Worm (Caenorhabditis elegans) whole organism, late embryonic: ENCODE measurements around the gene lgc-21.

Experiments used
- K02D7.2 ChIP-seq: sonication (generic microtip); optimal IDR thresholded peaks from 2 replicates; lab custom pipeline; 2017; ENCODE audit warnings: mild to moderate bottlenecking, missing genetic modification characterization, missing compliant biosample characterization
- K09A11.1 ChIP-seq: sonication (generic microtip); optimal IDR thresholded peaks from 2 replicates; lab custom pipeline; 2017; ENCODE audit warnings: antibody characterized with exemption, mild to moderate bottlenecking, missing genetic modification characterization, missing compliant biosample characterization; ENCODE audit not compliant: insufficient read depth
- T23F11.4 ChIP-seq: fragments of 200-800 bp; sonication (Bioruptor generic); optimal IDR thresholded peaks from 2 replicates; lab custom pipeline; 2018; ENCODE audit warnings: mild to moderate bottlenecking, missing genetic modification characterization, missing compliant biosample characterization
- ama-1 ChIP-seq: fragments of 150-350 bp; optimal IDR thresholded peaks from 2 replicates; lab custom pipeline; 2014
- ceh-14 ChIP-seq: sonication (generic microtip); optimal IDR thresholded peaks from 2 replicates; lab custom pipeline; 2016; ENCODE audit warnings: missing genotype, missing genetic modification characterization, missing compliant biosample characterization
- ceh-18 ChIP-seq: sonication (generic microtip); optimal IDR thresholded peaks from 2 replicates; lab custom pipeline; 2016; ENCODE audit warnings: missing genetic modification characterization, missing compliant biosample characterization
- ceh-22 ChIP-seq: sonication (generic microtip); optimal IDR thresholded peaks from 2 replicates; lab custom pipeline; 2017; ENCODE audit warnings: missing biosample characterization, missing genetic modification characterization
- ceh-24 ChIP-seq: sonication (generic microtip); optimal IDR thresholded peaks from 2 replicates; lab custom pipeline; 2016; ENCODE audit warnings: mild to moderate bottlenecking, missing genetic modification characterization, missing compliant biosample characterization
- ceh-31 ChIP-seq: sonication (generic microtip); optimal IDR thresholded peaks from 2 replicates; lab custom pipeline; 2016; ENCODE audit warnings: missing genetic modification characterization, missing compliant biosample characterization
- ceh-34 ChIP-seq: sonication (generic microtip); optimal IDR thresholded peaks from 2 replicates; lab custom pipeline; 2016; ENCODE audit warnings: mild to moderate bottlenecking, missing genetic modification characterization, missing compliant biosample characterization
- ceh-45 ChIP-seq: fragments of 200-800 bp; sonication (Bioruptor generic); IDR thresholded peaks from 2 replicates; pipeline ENCODE4 v1.3.6; 2022; ENCODE audit warnings: missing genetic modification reagents, missing genetic modification characterization, missing compliant biosample characterization
- ceh-48 ChIP-seq: sonication (generic microtip); optimal IDR thresholded peaks from 2 replicates; lab custom pipeline; 2016; ENCODE audit warnings: missing genetic modification characterization, inconsistent platforms, missing compliant biosample characterization
- ceh-6 ChIP-seq: fragments of 200-800 bp; sonication (Bioruptor generic); optimal IDR thresholded peaks from 2 replicates; lab custom pipeline; 2018; ENCODE audit warnings: mild to moderate bottlenecking, missing genetic modification characterization, missing compliant biosample characterization
- dmd-4 ChIP-seq: sonication (generic microtip); optimal IDR thresholded peaks from 2 replicates; lab custom pipeline; 2016; ENCODE audit warnings: borderline replicate concordance, missing genetic modification characterization, missing compliant biosample characterization
- elt-2 ChIP-seq: sonication (generic microtip); optimal IDR thresholded peaks from 2 replicates; lab custom pipeline; 2016; ENCODE audit warnings: missing genetic modification reagents, missing genetic modification characterization, missing compliant biosample characterization
- ets-4 ChIP-seq: sonication (generic microtip); optimal IDR thresholded peaks from 2 replicates; lab custom pipeline; 2016; ENCODE audit warnings: missing genetic modification characterization, missing compliant biosample characterization
- eyg-1 ChIP-seq: sonication (generic microtip); optimal IDR thresholded peaks from 2 replicates; lab custom pipeline; 2016; ENCODE audit warnings: missing genotype, missing genetic modification characterization, missing compliant biosample characterization
- fax-1 ChIP-seq: sonication (generic microtip); optimal IDR thresholded peaks from 2 replicates; lab custom pipeline; 2016; ENCODE audit warnings: missing genotype, missing genetic modification characterization, missing compliant biosample characterization
- hlh-13 ChIP-seq: fragments of 200-800 bp; sonication (Bioruptor generic); optimal IDR thresholded peaks from 2 replicates; lab custom pipeline; 2018; ENCODE audit warnings: mild to moderate bottlenecking, missing genetic modification characterization, missing compliant biosample characterization
- hlh-15 ChIP-seq: sonication (generic microtip); optimal IDR thresholded peaks from 2 replicates; lab custom pipeline; 2016; ENCODE audit warnings: missing genetic modification characterization, missing compliant biosample characterization
- hlh-30 ChIP-seq: sonication (generic microtip); optimal IDR thresholded peaks from 2 replicates; lab custom pipeline; 2017; ENCODE audit warnings: antibody characterized with exemption, missing genetic modification characterization, missing compliant biosample characterization; ENCODE audit not compliant: insufficient read depth
- lim-6 ChIP-seq: sonication (generic microtip); optimal IDR thresholded peaks from 2 replicates; lab custom pipeline; 2016; ENCODE audit warnings: missing genetic modification characterization, missing compliant biosample characterization
- madf-2 ChIP-seq: sonication (generic microtip); optimal IDR thresholded peaks from 2 replicates; lab custom pipeline; 2017; ENCODE audit warnings: missing genetic modification characterization, missing compliant biosample characterization
- mec-3 ChIP-seq: sonication (generic microtip); optimal IDR thresholded peaks from 2 replicates; lab custom pipeline; 2016; ENCODE audit warnings: borderline replicate concordance, missing genetic modification characterization, missing compliant biosample characterization
- nfya-1 ChIP-seq: sonication (generic microtip); optimal IDR thresholded peaks from 2 replicates; lab custom pipeline; 2017; ENCODE audit warnings: missing genetic modification characterization, mild to moderate bottlenecking, missing compliant biosample characterization, antibody characterized with exemption, moderate library complexity
- pat-9 ChIP-seq: fragments of 200-800 bp; sonication (Bioruptor generic); optimal IDR thresholded peaks from 2 replicates; lab custom pipeline; 2018; ENCODE audit warnings: mild to moderate bottlenecking, missing genetic modification characterization, moderate library complexity, missing compliant biosample characterization
- pha-2 ChIP-seq: sonication (generic microtip); optimal IDR thresholded peaks from 2 replicates; lab custom pipeline; 2017; ENCODE audit warnings: mild to moderate bottlenecking, missing genetic modification characterization, missing compliant biosample characterization
- pha-4 ChIP-seq: fragments of 150-350 bp; optimal IDR thresholded peaks from 2 replicates; lab custom pipeline; 2018; ENCODE audit warnings: missing biosample characterization, missing genetic modification reagents, missing genetic modification characterization
- pros-1 ChIP-seq: fragments of 150-350 bp; optimal IDR thresholded peaks from 2 replicates; lab custom pipeline; 2014; ENCODE audit warnings: missing biosample characterization, missing genetic modification reagents, missing genetic modification characterization
- ref-2 ChIP-seq: sonication (generic microtip); optimal IDR thresholded peaks from 2 replicates; lab custom pipeline; 2016; ENCODE audit warnings: missing genetic modification characterization, missing compliant biosample characterization
- rnt-1 ChIP-seq: sonication (generic microtip); optimal IDR thresholded peaks from 2 replicates; lab custom pipeline; 2016; ENCODE audit warnings: missing genetic modification characterization, missing compliant biosample characterization
- sdc-2 ChIP-seq: sonication (generic microtip); optimal IDR thresholded peaks from 2 replicates; lab custom pipeline; 2016; ENCODE audit warnings: missing genotype, missing genetic modification characterization, missing compliant biosample characterization
- tbx-2 ChIP-seq: sonication (generic microtip); optimal IDR thresholded peaks from 2 replicates; lab custom pipeline; 2016; ENCODE audit warnings: missing genetic modification characterization, missing compliant biosample characterization
- tbx-7 ChIP-seq: sonication (generic microtip); optimal IDR thresholded peaks from 2 replicates; lab custom pipeline; 2016; ENCODE audit warnings: missing genotype, missing genetic modification characterization, missing compliant biosample characterization
- unc-3 ChIP-seq, 2 experiments: fragments of 200-800 bp in 1 of 2; sonication (Bioruptor generic) in 1 of 2; sonication (generic microtip) in 1 of 2; conservative IDR thresholded peaks in 1 of 2; optimal IDR thresholded peaks in 1 of 2; 2 replicates each; pipeline versions ENCODE4 v1.3.6 to Lab custom; 2016 to 2022; ENCODE audit warnings: missing compliant biosample characterization in 2 of 2, missing genetic modification characterization in 2 of 2, missing genetic modification reagents in 1 of 2
- unc-42 ChIP-seq: sonication (generic microtip); optimal IDR thresholded peaks from 2 replicates; lab custom pipeline; 2016; ENCODE audit warnings: missing genotype, missing genetic modification characterization, missing compliant biosample characterization
- unc-55 ChIP-seq: sonication (generic microtip); optimal IDR thresholded peaks from 2 replicates; lab custom pipeline; 2017; ENCODE audit warnings: missing biosample characterization, missing genetic modification reagents, missing genetic modification characterization
- ztf-16 ChIP-seq: sonication (generic microtip); optimal IDR thresholded peaks from 2 replicates; lab custom pipeline; 2017; ENCODE audit warnings: missing genetic modification characterization, missing compliant biosample characterization

Gene lgc-21

DNA sequence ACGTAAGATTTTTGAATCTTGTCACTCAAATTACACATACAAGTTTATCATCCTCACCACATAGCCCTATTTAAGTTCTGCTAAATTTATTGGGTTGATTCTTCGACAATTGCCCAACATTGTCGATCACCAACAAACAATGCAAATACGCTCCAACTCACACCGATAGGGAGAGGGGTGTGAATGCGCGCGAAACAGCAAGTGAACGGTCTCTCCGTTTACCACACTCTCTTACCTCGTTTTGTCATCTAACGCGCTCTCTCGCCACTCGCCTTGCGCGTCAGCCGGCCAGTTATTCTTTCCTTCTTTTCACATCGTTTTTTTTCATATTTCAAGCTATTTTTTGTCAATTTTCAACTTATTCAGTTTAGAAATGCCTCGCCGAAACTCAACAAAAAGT is 34.2 kb upstream of the lgc-21 start, which contains the start of gene F16B12.6:
Gene F16B12.6, plus strand, starts transcription at position 331 of the 400 bp plus-strand sequence.
- TF ChIP-seq ceh-34 (tag; lab: Kevin White, UChicago): peak; percentile 57
- peak; percentile 11 for TF ChIP-seq ceh-14 (tag; lab: Kevin White, UChicago)
- TF ChIP-seq hlh-30 (tag; lab: Kevin White, UChicago): peak; percentile 57
- peak; percentile 70 for TF ChIP-seq nfya-1
- peak; percentile 10 for TF ChIP-seq ceh-22 (tag; lab: Kevin White, UChicago)
- no peak for TF ChIP-seq K09A11.1 (tag; lab: Kevin White, UChicago)
- peak; percentile 30 for TF ChIP-seq ref-2 (tag; lab: Kevin White, UChicago)
- TF ChIP-seq sdc-2 (tag; lab: Kevin White, UChicago): peak; percentile 82
- TF ChIP-seq ets-4 (tag; lab: Kevin White, UChicago): no peak
- peak; percentile 73 for TF ChIP-seq unc-42 (tag; lab: Kevin White, UChicago)
- peak; percentile 74 for TF ChIP-seq ceh-18 (tag; lab: Kevin White, UChicago)
- no peak for TF ChIP-seq unc-3 (GFP tag; conservative IDR thresholded peaks at IDR 0.05; lab: Robert Waterston, UW)
- TF ChIP-seq unc-3 (tag; optimal IDR thresholded peaks at IDR 0.05; lab: Kevin White, UChicago): no peak
- TF ChIP-seq ceh-6 (GFP tag; lab: Kevin White, UChicago): peak; percentile 36
- TF ChIP-seq unc-55 (GFP tag; lab: Kevin White, UChicago): peak; percentile 16
- peak; percentile 94 for TF ChIP-seq tbx-2 (tag; lab: Kevin White, UChicago)
- TF ChIP-seq ceh-48 (tag; lab: Kevin White, UChicago): peak; percentile 2
- TF ChIP-seq lim-6 (tag; lab: Kevin White, UChicago): no peak
- no peak for TF ChIP-seq pat-9
- TF ChIP-seq elt-2 (tag; lab: Kevin White, UChicago): peak; percentile 36
- peak; percentile 50 for TF ChIP-seq rnt-1 (tag; lab: Kevin White, UChicago)
- peak; percentile 83 for TF ChIP-seq ceh-31 (tag; lab: Kevin White, UChicago)
- no peak for TF ChIP-seq ama-1 (lab: Kevin White, UChicago)
- TF ChIP-seq ztf-16 (tag; lab: Kevin White, UChicago): no peak
- TF ChIP-seq pha-4 (tag; lab: Kevin White, UChicago): no peak
- peak; percentile 12 for TF ChIP-seq dmd-4 (tag; lab: Kevin White, UChicago)

DNA sequence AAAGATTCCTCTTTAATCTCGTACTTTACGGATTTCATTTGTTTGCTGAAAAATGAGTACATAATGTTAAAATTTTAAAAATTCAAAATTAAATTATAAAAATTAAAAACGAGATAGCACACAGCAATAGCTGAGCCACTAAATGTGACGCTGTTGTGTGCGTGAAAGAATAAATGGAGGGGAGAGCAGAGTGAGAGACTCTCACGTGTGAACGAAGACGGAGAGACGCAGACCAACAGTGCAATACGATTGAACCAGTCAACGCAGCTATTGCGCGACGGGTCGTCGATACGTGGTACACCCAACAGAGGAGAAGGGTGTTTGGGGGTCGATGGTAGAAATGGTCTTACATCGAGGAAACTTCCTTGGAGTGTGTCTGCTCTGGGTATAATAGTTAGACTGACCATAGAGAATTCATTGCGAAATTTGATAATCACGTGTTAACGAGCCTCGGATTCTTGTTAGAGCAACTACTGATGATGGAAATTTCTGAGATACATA is 30.9 kb upstream of the lgc-21 start, which contains the start of gene F16B12.4:
Gene F16B12.4, minus strand, starts transcription at position 51 of the 501 bp plus-strand sequence.
- peak; percentile 1 for TF ChIP-seq sdc-2 (tag; lab: Kevin White, UChicago)
- peak; percentile 61 for TF ChIP-seq nfya-1
- TF ChIP-seq T23F11.4 (GFP tag; lab: Kevin White, UChicago): no peak
- peak; percentile 73 for TF ChIP-seq hlh-30 (tag; lab: Kevin White, UChicago)
- peak; percentile 24 for TF ChIP-seq ceh-31 (tag; lab: Kevin White, UChicago)
- no peak for TF ChIP-seq pat-9

DNA sequence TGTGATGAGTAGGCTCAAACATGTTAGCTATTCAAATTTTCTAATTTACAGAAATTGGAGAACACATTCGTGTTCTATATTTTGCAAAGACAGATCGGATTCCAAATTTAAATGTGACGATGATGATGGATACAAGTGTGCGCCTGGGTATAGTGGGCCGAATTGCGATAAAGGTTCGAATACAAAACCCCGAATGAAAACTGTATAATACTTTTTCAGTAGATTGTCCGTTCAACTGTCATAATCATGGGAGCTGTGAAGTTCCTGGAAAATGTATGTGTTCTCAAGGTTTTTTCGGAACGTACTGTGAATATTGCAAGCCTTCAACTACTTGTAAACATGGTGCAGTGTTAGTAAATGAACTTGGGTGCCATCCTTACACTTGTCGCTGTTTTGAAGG is 23.2 kb upstream of the lgc-21 start:
- TF ChIP-seq ceh-6 (GFP tag; lab: Kevin White, UChicago) (no peak), ztf-16 (tag; lab: Kevin White, UChicago) (no peak), ceh-14 (tag; lab: Kevin White, UChicago) (no peak), pha-2 (no peak), ets-4 (tag; lab: Kevin White, UChicago) (no peak), unc-42 (tag; lab: Kevin White, UChicago) (no peak), pros-1 (no peak), hlh-15 (no peak), ceh-45 (GFP tag; lab: Robert Waterston, UW) (no peak), eyg-1 (tag; lab: Kevin White, UChicago) (no peak), fax-1 (tag; lab: Kevin White, UChicago) (no peak), tbx-7 (no peak), K02D7.2 (tag; lab: Kevin White, UChicago) (no peak), madf-2 (tag; lab: Kevin White, UChicago) (no peak), ceh-24 (tag; lab: Kevin White, UChicago) (no peak), hlh-13 (no peak), ceh-18 (tag; lab: Kevin White, UChicago) (no peak), ceh-48 (tag; lab: Kevin White, UChicago) (no peak), tbx-2 (tag; lab: Kevin White, UChicago) (no peak), mec-3 (tag; lab: Kevin White, UChicago) (no peak)
